Fruit fly (Drosophila melanogaster) whole organism, embryonic: ENCODE results near the gene CG9664.

ENCODE experiments used
- Adf1 ChIP-seq: fragments of 200-800 bp; sonication (Bioruptor generic); IDR thresholded peaks from 2 replicates; pipeline ENCODE4 v1.3.6; 2022; ENCODE audit warnings: missing biosample characterization, missing genetic modification characterization
- Bgb ChIP-seq: fragments of 200-800 bp; sonication (Bioruptor generic); IDR thresholded peaks from 2 replicates; pipeline ENCODE4 v1.3.6; 2022; ENCODE audit warnings: missing biosample characterization, missing genetic modification characterization; ENCODE audit not compliant: partially characterized antibody
- CG10267 ChIP-seq: fragments of 200-800 bp; sonication (Bioruptor generic); optimal IDR thresholded peaks from 2 replicates; lab custom pipeline; 2018; ENCODE audit warnings: missing biosample characterization, mild to moderate bottlenecking, missing genetic modification characterization, moderate library complexity
- CG13287 ChIP-seq: fragments of 200-800 bp; sonication (Bioruptor generic); IDR thresholded peaks from 2 replicates; pipeline ENCODE4 v1.3.6; 2022; ENCODE audit warnings: missing biosample characterization, missing genetic modification characterization; ENCODE audit not compliant: partially characterized antibody
- CG14710 ChIP-seq: fragments of 200-800 bp; sonication (Bioruptor generic); optimal IDR thresholded peaks from 3 replicates; lab custom pipeline; 2019; ENCODE audit warnings: missing biosample characterization, mild to moderate bottlenecking, missing genetic modification characterization, moderate library complexity
- CG14860 ChIP-seq: fragments of 200-800 bp; sonication (Bioruptor generic); IDR thresholded peaks from 3 replicates; pipeline ENCODE4 v1.3.6; 2022; ENCODE audit warnings: missing biosample characterization, missing genetic modification characterization; ENCODE audit not compliant: partially characterized antibody
- CG16813 ChIP-seq: fragments of 200-800 bp; sonication (Bioruptor generic); IDR thresholded peaks from 3 replicates; pipeline ENCODE4 v1.3.6; 2022; ENCODE audit warnings: missing biosample characterization, missing genetic modification characterization; ENCODE audit not compliant: partially characterized antibody
- CG17912 ChIP-seq: fragments of 200-800 bp; sonication (Bioruptor generic); optimal IDR thresholded peaks from 2 replicates; lab custom pipeline; 2018; ENCODE audit warnings: missing biosample characterization, mild to moderate bottlenecking, missing genetic modification characterization
- CG2875 ChIP-seq: fragments of 200-800 bp; sonication (Bioruptor generic); optimal IDR thresholded peaks from 2 replicates; lab custom pipeline; 2017; ENCODE audit warnings: missing biosample characterization, mild to moderate bottlenecking, missing genetic modification characterization, missing genetic modification reagents
- CG6791 ChIP-seq: fragments of 200-800 bp; sonication (Bioruptor generic); IDR thresholded peaks from 3 replicates; pipeline ENCODE4 v1.3.6; 2022; ENCODE audit warnings: missing biosample characterization, missing genetic modification characterization; ENCODE audit not compliant: partially characterized antibody
- CG6813 ChIP-seq: fragments of 200-800 bp; sonication (Bioruptor generic); optimal IDR thresholded peaks from 2 replicates; lab custom pipeline; 2017; ENCODE audit warnings: missing biosample characterization, missing genetic modification characterization, mild to moderate bottlenecking, moderate library complexity, missing genetic modification reagents
- Dll ChIP-seq: fragments of 200-800 bp; sonication (Bioruptor generic); IDR thresholded peaks from 4 replicates; pipeline ENCODE4 v1.3.6; 2022; ENCODE audit warnings: missing biosample characterization, missing genetic modification characterization; ENCODE audit not compliant: partially characterized antibody
- Doc3 ChIP-seq: fragments of 200-800 bp; sonication (Bioruptor generic); IDR thresholded peaks from 3 replicates; pipeline ENCODE4 v1.3.6; 2022; ENCODE audit warnings: missing biosample characterization, missing genetic modification characterization; ENCODE audit not compliant: partially characterized antibody
- GATAe ChIP-seq: fragments of 200-800 bp; sonication (Bioruptor generic); conservative IDR thresholded peaks from 2 replicates; pipeline ENCODE4 v1.3.6; 2022; ENCODE audit warnings: missing biosample characterization, missing genetic modification characterization
- Hey ChIP-seq: fragments of 200-800 bp; sonication (Bioruptor generic); optimal IDR thresholded peaks from 3 replicates; lab custom pipeline; 2018; ENCODE audit warnings: missing biosample characterization, mild to moderate bottlenecking, missing genetic modification characterization
- HmgZ ChIP-seq: fragments of 200-800 bp; sonication (Bioruptor generic); optimal IDR thresholded peaks from 2 replicates; lab custom pipeline; 2018; ENCODE audit warnings: missing biosample characterization, mild to moderate bottlenecking, missing genetic modification characterization
- Hr3 ChIP-seq: fragments of 200-800 bp; sonication (Bioruptor generic); optimal IDR thresholded peaks from 3 replicates; lab custom pipeline; 2016; ENCODE audit warnings: missing biosample characterization, missing genetic modification characterization
- Jarid2 ChIP-seq: fragments of 200-800 bp; sonication (Bioruptor generic); optimal IDR thresholded peaks from 3 replicates; lab custom pipeline; 2017; ENCODE audit warnings: mild to moderate bottlenecking, missing biosample characterization, missing genetic modification reagents, missing genetic modification characterization
- Med ChIP-seq: fragments of 200-800 bp; sonication (Bioruptor generic); peaks from one replicate; lab custom pipeline; 2016; ENCODE audit warnings: missing biosample characterization, missing genetic modification characterization, mild to moderate bottlenecking, inconsistent platforms, moderate library complexity
- NK7.1 ChIP-seq: fragments of 200-800 bp; sonication (Bioruptor generic); optimal IDR thresholded peaks from 3 replicates; lab custom pipeline; 2016; ENCODE audit warnings: missing biosample characterization, missing genetic modification characterization
- Oli ChIP-seq: fragments of 200-800 bp; sonication (Bioruptor generic); optimal IDR thresholded peaks from 2 replicates; lab custom pipeline; 2018; ENCODE audit warnings: missing biosample characterization, mild to moderate bottlenecking, missing genetic modification characterization, moderate library complexity
- Opbp ChIP-seq: fragments of 200-800 bp; sonication (Bioruptor generic); IDR thresholded peaks from 3 replicates; pipeline ENCODE4 v1.3.6; 2022; ENCODE audit warnings: missing biosample characterization, missing genetic modification characterization; ENCODE audit not compliant: partially characterized antibody
- Ptx1 ChIP-seq: fragments of 200-800 bp; sonication (Bioruptor generic); IDR thresholded peaks from 2 replicates; pipeline ENCODE4 v1.3.6; 2022; ENCODE audit warnings: missing biosample characterization, missing genetic modification characterization
- Scr ChIP-seq: fragments of 200-800 bp; sonication (Bioruptor generic); IDR thresholded peaks from 2 replicates; pipeline ENCODE4 v1.3.6; 2022; ENCODE audit warnings: missing biosample characterization, missing genetic modification characterization; ENCODE audit not compliant: partially characterized antibody
- Ssrp ChIP-seq: fragments of 200-800 bp; sonication (Bioruptor generic); optimal IDR thresholded peaks from 2 replicates; lab custom pipeline; 2018; ENCODE audit warnings: missing biosample characterization, mild to moderate bottlenecking, missing genetic modification characterization, moderate library complexity
- amos ChIP-seq: fragments of 200-800 bp; sonication (Bioruptor generic); IDR thresholded peaks from 2 replicates; pipeline ENCODE4 v1.3.6; 2022; ENCODE audit warnings: missing biosample characterization, missing genetic modification characterization; ENCODE audit not compliant: partially characterized antibody
- ato ChIP-seq: fragments of 200-800 bp; sonication (Bioruptor generic); IDR thresholded peaks from 2 replicates; pipeline ENCODE4 v1.3.6; 2022; ENCODE audit warnings: missing biosample characterization, missing genetic modification characterization; ENCODE audit not compliant: partially characterized antibody
- bbx ChIP-seq: fragments of 200-800 bp; sonication (Bioruptor generic); IDR thresholded peaks from 2 replicates; pipeline ENCODE4 v1.3.6; 2022; ENCODE audit warnings: missing biosample characterization, missing genetic modification characterization; ENCODE audit not compliant: partially characterized antibody
- bsh ChIP-seq, 2 experiments: fragments of 200-800 bp; sonication (Bioruptor generic); optimal IDR thresholded peaks; 2 replicates each; lab custom pipeline; 2017 to 2018; ENCODE audit warnings: mild to moderate bottlenecking in 2 of 2, missing biosample characterization in 2 of 2, missing genetic modification characterization in 2 of 2, moderate library complexity in 1 of 2
- chinmo ChIP-seq: fragments of 200-800 bp; sonication (Bioruptor generic); IDR thresholded peaks from 4 replicates; pipeline ENCODE4 v1.3.6; 2022; ENCODE audit warnings: missing biosample characterization, missing genetic modification characterization; ENCODE audit not compliant: partially characterized antibody
- croc ChIP-seq: fragments of 200-800 bp; sonication (Bioruptor generic); conservative IDR thresholded peaks from 3 replicates; pipeline ENCODE4 v1.3.6; 2022; ENCODE audit warnings: missing biosample characterization, missing genetic modification characterization
- dmrt99B ChIP-seq: fragments of 200-800 bp; sonication (Bioruptor generic); optimal IDR thresholded peaks from 2 replicates; lab custom pipeline; 2018; ENCODE audit warnings: missing biosample characterization, mild to moderate bottlenecking, missing genetic modification characterization, moderate library complexity
- grn ChIP-seq: fragments of 200-800 bp; sonication (Bioruptor generic); optimal IDR thresholded peaks from 3 replicates; lab custom pipeline; 2017; ENCODE audit warnings: missing biosample characterization, missing genetic modification characterization
- h ChIP-seq: fragments of >200 bp; optimal IDR thresholded peaks from 2 replicates; lab custom pipeline; 2017
- hbn ChIP-seq: fragments of 200-800 bp; sonication (Bioruptor generic); IDR thresholded peaks from 2 replicates; pipeline ENCODE4 v1.3.6; 2022; ENCODE audit warnings: missing biosample characterization, missing genetic modification characterization; ENCODE audit not compliant: partially characterized antibody
- jumu ChIP-seq: fragments of 200-800 bp; sonication (Bioruptor generic); optimal IDR thresholded peaks from 3 replicates; lab custom pipeline; 2016; ENCODE audit warnings: missing biosample characterization, missing genetic modification characterization
- kah ChIP-seq: fragments of 200-800 bp; sonication (Bioruptor generic); optimal IDR thresholded peaks from 2 replicates; lab custom pipeline; 2018; ENCODE audit warnings: missing biosample characterization, mild to moderate bottlenecking, missing genetic modification characterization
- pita ChIP-seq: fragments of 200-800 bp; sonication (Bioruptor generic); optimal IDR thresholded peaks from 2 replicates; lab custom pipeline; 2017; ENCODE audit warnings: missing biosample characterization, mild to moderate bottlenecking, missing genetic modification characterization
- sim ChIP-seq: fragments of 200-800 bp; sonication (Bioruptor generic); IDR thresholded peaks from 2 replicates; pipeline ENCODE4 v1.3.6; 2022; ENCODE audit warnings: missing biosample characterization, missing genetic modification characterization
- stwl ChIP-seq: fragments of 200-800 bp; sonication (Bioruptor generic); optimal IDR thresholded peaks from 3 replicates; lab custom pipeline; 2018; ENCODE audit warnings: missing biosample characterization, mild to moderate bottlenecking, missing genetic modification characterization, moderate library complexity
- tgo ChIP-seq: fragments of 200-800 bp; sonication (Bioruptor generic); IDR thresholded peaks from 3 replicates; pipeline ENCODE4 v1.3.6; 2022; ENCODE audit warnings: missing biosample characterization, missing genetic modification characterization
- vvl ChIP-seq: fragments of 200-800 bp; sonication (Bioruptor generic); IDR thresholded peaks from 2 replicates; pipeline ENCODE4 v1.3.6; 2022; ENCODE audit warnings: missing biosample characterization, missing genetic modification characterization
- zen2 ChIP-seq: fragments of 200-800 bp; sonication (Bioruptor generic); IDR thresholded peaks from 3 replicates; pipeline ENCODE4 v1.3.6; 2022; ENCODE audit warnings: missing biosample characterization, missing genetic modification characterization; ENCODE audit not compliant: partially characterized antibody

CG9664 gene

DNA sequence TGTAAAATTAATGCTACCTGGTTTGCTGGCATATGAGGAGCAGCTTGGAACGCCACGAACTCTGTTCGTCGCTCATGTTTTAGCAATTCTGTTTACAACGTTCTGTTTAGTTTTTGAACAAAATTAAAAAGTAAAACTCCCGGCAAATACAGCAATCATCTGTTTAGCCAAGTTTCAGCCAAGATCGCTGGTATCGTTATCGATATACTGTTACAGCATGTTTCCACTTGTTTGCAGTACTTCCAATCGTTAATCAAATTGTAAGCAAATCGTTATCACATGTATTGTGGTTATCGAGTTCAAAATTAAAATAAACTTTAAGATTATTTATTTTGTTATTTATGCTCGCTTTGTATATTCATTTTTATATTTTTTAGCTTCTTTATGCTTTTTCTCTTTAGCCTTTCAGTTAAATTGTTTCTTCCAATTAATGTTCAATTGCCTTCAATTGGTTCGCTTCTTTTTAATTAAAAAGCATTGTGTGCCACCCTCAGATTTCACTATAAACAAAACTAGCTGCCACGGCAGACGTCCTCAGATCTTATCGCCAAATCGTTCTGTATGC is 25.3 kb upstream of the CG9664 start, which contains the start of the genes Fign and CG8837 (continued):
- peak; percentile 66 for TF ChIP-seq CG14710 (tag; lab: Kevin White, UChicago)

DNA sequence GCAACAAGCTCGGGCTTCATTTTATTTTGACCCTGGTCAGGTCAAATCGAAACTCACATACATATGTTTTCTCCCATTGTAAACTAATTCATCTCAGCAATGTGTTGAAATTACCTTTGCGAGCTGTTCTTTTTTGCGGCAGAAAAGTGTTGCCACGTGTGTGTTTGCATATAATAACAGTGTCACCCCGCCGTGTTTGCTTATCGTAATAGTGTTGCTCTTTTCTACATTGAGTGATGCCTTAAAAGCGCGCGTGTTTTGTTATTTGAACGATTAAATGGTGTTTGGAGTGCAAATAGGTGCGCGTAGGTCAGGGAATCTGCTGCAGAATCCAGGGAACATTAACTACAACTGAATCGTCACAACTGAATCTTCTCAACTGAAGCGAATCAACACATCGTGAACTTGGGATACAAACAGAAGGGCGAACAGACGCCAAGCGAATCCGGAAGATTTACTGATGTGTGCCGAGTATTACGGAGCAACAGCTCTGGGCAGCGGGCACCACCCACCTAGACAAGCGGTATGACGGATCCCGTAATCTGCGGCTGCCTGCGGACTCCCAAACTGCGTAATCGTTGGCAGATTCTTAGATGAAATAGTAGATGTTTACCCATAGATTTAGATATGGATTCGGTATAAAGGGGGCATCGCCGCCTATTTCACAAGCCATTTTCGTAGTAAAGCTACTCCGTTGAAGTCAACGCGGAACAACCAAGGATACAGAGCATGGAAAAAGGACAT is 14.2 kb upstream of the CG9664 start, which contains the start of gene CG15406:
Gene CG15406, plus strand, starts transcription at position 694 of the 744 bp plus-strand sequence.
- TF ChIP-seq ato (GFP tag; lab: Robert Waterston, UW): peak; percentile 50; the same call in 1 of the 2 replicates
- TF ChIP-seq Med (GFP tag; lab: Kevin White, UChicago): peak; percentile 21
- peak; percentile 22; the same call in 1 of the 4 replicates for TF ChIP-seq Dll (GFP tag; lab: Robert Waterston, UW)
- peak; percentile 14; the same call in 1 of the 3 replicates for TF ChIP-seq CG14860 (GFP tag; lab: Robert Waterston, UW)
- TF ChIP-seq Hey: no peak
- 0 out of 2 replicates have a peak, but pooled peaks have one; percentile 30 for TF ChIP-seq Scr (GFP tag; lab: Robert Waterston, UW)
- TF ChIP-seq Opbp: peak; percentile 38; the same call in 2 of the 3 replicates
- peak; percentile 65; the same call in 1 of the 2 replicates for TF ChIP-seq bbx (GFP tag; lab: Robert Waterston, UW)
- TF ChIP-seq CG13287: peak; percentile 22; the same call in 1 of the 2 replicates
- TF ChIP-seq Doc3 (GFP tag; lab: Robert Waterston, UW): 0 out of 3 replicates have a peak, but pooled peaks have one; percentile 14
- no peak for TF ChIP-seq dmrt99B (tag; lab: Kevin White, UChicago)
- peak; percentile 98 for TF ChIP-seq stwl (tag; lab: Kevin White, UChicago)
- TF ChIP-seq CG16813: peak; percentile 51; the same call in 2 of the 3 replicates
- peak; percentile 35; the same call in 1 of the 2 replicates for TF ChIP-seq amos
- TF ChIP-seq CG6791 (GFP tag; lab: Robert Waterston, UW): peak; percentile 71; the same call in 2 of the 3 replicates
- 0 out of 4 replicates have a peak, but pooled peaks have one; percentile 28 for TF ChIP-seq chinmo
- peak; percentile 98 for TF ChIP-seq CG14710 (tag; lab: Kevin White, UChicago)
- TF ChIP-seq h (lab: Kevin White, UChicago): no peak
- 0 out of 2 replicates have a peak, but pooled peaks have one; percentile 28 for TF ChIP-seq Bgb (GFP tag; lab: Robert Waterston, UW)
- no peak for TF ChIP-seq kah
- TF ChIP-seq zen2 (GFP tag; lab: Robert Waterston, UW): peak; percentile 37; the same call in 1 of the 3 replicates
- no peak for TF ChIP-seq Jarid2 (GFP tag; lab: Kevin White, UChicago)
- no peak for TF ChIP-seq Ptx1 (GFP tag; lab: Robert Waterston, UW)

DNA sequence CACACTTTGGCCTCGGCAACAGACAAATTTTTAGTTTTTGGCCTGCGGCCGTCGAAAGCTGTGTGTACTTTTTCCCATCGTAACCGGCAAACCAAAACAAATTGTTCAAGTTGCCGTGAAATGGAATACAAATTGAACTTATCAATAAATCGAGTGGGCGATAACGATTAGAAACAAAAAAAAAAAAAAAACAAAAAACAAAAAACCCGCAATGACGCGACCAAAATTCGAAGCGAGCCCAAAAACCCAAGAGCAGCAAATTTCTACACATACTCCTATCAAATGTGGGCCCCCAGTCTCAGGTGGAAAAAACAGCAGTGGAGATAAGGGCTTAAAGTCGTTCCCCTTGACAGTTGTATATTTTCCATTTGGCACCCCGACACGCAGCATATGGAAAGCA is 12.7 kb upstream of the CG9664 start:
- TF ChIP-seq hbn (GFP tag; lab: Robert Waterston, UW) (no peak), Hey (peak; percentile 79), pita (GFP tag; lab: Kevin White, UChicago) (no peak), CG10267 (tag; lab: Kevin White, UChicago) (no peak), CG2875 (GFP tag; lab: Kevin White, UChicago) (no peak), Adf1 (no peak), tgo (no peak), Hr3 (no peak), grn (GFP tag; lab: Kevin White, UChicago) (peak; percentile 50), CG17912 (no peak), vvl (no peak), NK7.1 (no peak), Ssrp (tag; lab: Kevin White, UChicago) (no peak), bsh (GFP tag; optimal IDR thresholded peaks at IDR 0.05; lab: Kevin White, UChicago) (no peak), HmgZ (tag; lab: Kevin White, UChicago) (no peak), CG6813 (no peak), GATAe (GFP tag; lab: Robert Waterston, UW) (peak; percentile 72), jumu (GFP tag; lab: Kevin White, UChicago) (no peak), sim (no peak), Oli (no peak), croc (GFP tag; lab: Robert Waterston, UW) (no peak)
